Fruit fly (Drosophila melanogaster): Measurements from ENCODE around the gene osk.

osk gene

dm6 chr3R:8984602-8985074 is 49.7 kb downstream of the osk start, which contains the start of gene CG11970 (continued):
- TF ChIP-seq Vsx2 (GFP tag; optimal IDR thresholded peaks at IDR 0.05; ENCODE audit: partially characterized antibody) (no peak), pan (optimal IDR thresholded peaks at IDR 0.05) (no peak), lola (GFP tag; optimal IDR thresholded peaks at IDR 0.05) (no peak), Hr78 (GFP tag; optimal IDR thresholded peaks at IDR 0.05) (no peak), tai (GFP tag; optimal IDR thresholded peaks at IDR 0.05) (no peak), rgr (GFP tag; optimal IDR thresholded peaks at IDR 0.05) (peak; percentile 42), Dif (GFP tag; optimal IDR thresholded peaks at IDR 0.05; ENCODE audit: partially characterized antibody) (no peak), jim (GFP tag; optimal IDR thresholded peaks at IDR 0.05) (no peak)
